Worm (Caenorhabditis elegans) whole organism, L2 larva: ENCODE results near the gene ilys-4.

ENCODE experiments used
- R02D3.7 ChIP-seq: fragments of 150-350 bp; optimal IDR thresholded peaks from 2 replicates; lab custom pipeline; 2014; ENCODE audit warnings: missing biosample characterization, missing genetic modification characterization
- fos-1 ChIP-seq: fragments of 150-350 bp; optimal IDR thresholded peaks from 2 replicates; lab custom pipeline; 2014; ENCODE audit warnings: missing biosample characterization, missing genetic modification characterization
- nhr-12 ChIP-seq: fragments of 150-350 bp; optimal IDR thresholded peaks from 2 replicates; lab custom pipeline; 2014; ENCODE audit warnings: missing biosample characterization, missing genetic modification characterization
- skn-1 ChIP-seq: sonication (generic microtip); optimal IDR thresholded peaks from 2 replicates; lab custom pipeline; 2017; ENCODE audit warnings: missing biosample characterization, missing genetic modification characterization
- ztf-4 ChIP-seq: fragments of 150-350 bp; optimal IDR thresholded peaks from 2 replicates; lab custom pipeline; 2014; ENCODE audit warnings: missing biosample characterization, missing genetic modification characterization

DNA sequence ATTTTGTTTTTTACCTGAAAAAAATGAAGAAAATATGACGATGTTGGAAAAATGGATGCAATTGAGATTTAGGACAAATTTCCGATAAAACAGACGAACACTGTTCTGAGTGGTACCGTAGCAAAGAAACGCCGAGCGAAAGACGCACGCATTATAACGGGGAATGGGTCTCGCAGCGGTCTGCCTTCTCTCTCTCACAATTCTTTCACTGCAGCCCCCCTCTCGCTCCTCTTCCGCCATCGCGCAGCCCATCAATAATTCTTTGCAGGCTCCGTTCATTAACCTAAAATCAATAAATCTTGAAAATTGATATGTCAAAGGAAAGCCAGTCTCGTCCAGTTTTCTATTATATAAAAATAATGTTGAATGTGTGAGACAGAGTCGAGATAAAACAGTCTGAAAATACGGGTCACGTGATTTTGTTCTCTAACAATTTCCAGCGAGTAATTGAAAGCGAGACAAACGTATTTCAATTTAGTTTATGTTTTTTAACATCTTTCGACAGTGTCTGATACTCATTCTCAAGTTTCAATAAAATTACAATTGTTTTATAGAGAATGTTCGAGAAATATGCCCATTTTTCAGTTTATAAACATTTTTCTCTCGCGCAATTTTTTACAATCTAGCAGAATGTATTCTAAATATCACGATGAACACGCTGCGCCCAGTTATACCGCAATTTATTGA is 12.3 kb upstream of the ilys-4 start:
- TF ChIP-seq ztf-4 (tag; lab: Kevin White, UChicago) (no peak), fos-1 (no peak), R02D3.7 (tag; lab: Kevin White, UChicago) (no peak), nhr-12 (tag; lab: Kevin White, UChicago) (no peak), skn-1 (tag; lab: Kevin White, UChicago) (no peak)
